Fruit fly (Drosophila melanogaster): Measurements from ENCODE around the gene alpha4GT1.

DNA sequence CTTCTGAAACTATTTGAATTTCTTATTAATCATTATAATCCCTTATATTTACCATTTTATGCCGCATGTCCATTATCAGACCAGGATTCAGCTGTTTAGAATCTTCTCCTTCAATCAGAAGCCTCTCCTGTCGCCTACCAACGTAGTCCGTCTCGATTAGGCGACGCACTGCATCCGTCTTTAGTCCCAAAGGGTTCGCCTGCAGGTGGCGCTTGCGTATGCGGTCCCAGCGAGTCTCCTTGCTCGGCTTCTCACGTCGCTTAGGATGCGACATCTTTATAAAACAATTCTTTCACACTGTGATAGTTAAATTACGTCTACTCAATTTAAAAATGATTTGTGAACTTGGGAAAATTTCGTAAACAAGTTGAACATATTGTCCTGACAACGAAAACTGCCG is 12.0 kb upstream of the alpha4GT1 start, which contains the start of gene CG17258:
- TF ChIP-seq h (GFP tag; optimal IDR thresholded peaks at IDR 0.05): no peak
- TF ChIP-seq OdsH (GFP tag; optimal IDR thresholded peaks at IDR 0.05): no peak
- no peak for TF ChIP-seq Dfd (GFP tag; optimal IDR thresholded peaks at IDR 0.05)
- TF ChIP-seq Vsx2 (GFP tag; optimal IDR thresholded peaks at IDR 0.05; ENCODE audit: partially characterized antibody): no peak
- no peak for TF ChIP-seq sv (GFP tag; optimal IDR thresholded peaks at IDR 0.05)
- no peak for TF ChIP-seq Myc (optimal IDR thresholded peaks at IDR 0.05)
- TF ChIP-seq pan (optimal IDR thresholded peaks at IDR 0.05): no peak
- TF ChIP-seq CG32264 (GFP tag; optimal IDR thresholded peaks at IDR 0.05): no peak
- TF ChIP-seq tai (GFP tag; optimal IDR thresholded peaks at IDR 0.05): no peak
- TF ChIP-seq sage (GFP tag; optimal IDR thresholded peaks at IDR 0.05): no peak
- no peak for TF ChIP-seq psq (GFP tag; optimal IDR thresholded peaks at IDR 0.05)
- no peak for TF ChIP-seq Jra (GFP tag; optimal IDR thresholded peaks at IDR 0.05)
- TF ChIP-seq Abd-B (GFP tag; optimal IDR thresholded peaks at IDR 0.05): no peak

All from whole organism, wandering third instar larva.